Worm (Caenorhabditis elegans): ENCODE measurements around the gene rbd-1.

ce11 chrIV:12746284-12746683, 21.5 kb downstream of the rbd-1 start, which contains the start of gene inx-6:
- TF ChIP-seq pqm-1 (tag; optimal IDR thresholded peaks at IDR 0.05) (no peak), snpc-4 (tag; optimal IDR thresholded peaks at IDR 0.05) (no peak), nhr-25 (tag; optimal IDR thresholded peaks at IDR 0.05) (no peak), ceh-28 (tag; optimal IDR thresholded peaks at IDR 0.05) (no peak), elt-1 (tag; optimal IDR thresholded peaks at IDR 0.05) (no peak)
